Worm (Caenorhabditis elegans): ENCODE data around the gene nas-38.

The nas-38 gene

ce11 chrX:572601-573000 lies 14.6 kb downstream of the nas-38 start, which contains the start of gene mrp-2:
Gene mrp-2, minus strand, starts transcription at chrX:572701.
- TF ChIP-seq ztf-23 (GFP tag; IDR thresholded peaks at IDR 0.05) (no peak), T22C8.4 (GFP tag; IDR thresholded peaks at IDR 0.05) (no peak), cog-1 (tag; optimal IDR thresholded peaks at IDR 0.05) (no peak), klf-2 (GFP tag; conservative IDR thresholded peaks at IDR 0.05) (no peak), ref-1 (GFP tag; conservative IDR thresholded peaks at IDR 0.05) (no peak), tab-1 (GFP tag; IDR thresholded peaks at IDR 0.05) (no peak), med-1 (GFP tag; optimal IDR thresholded peaks at IDR 0.05; ENCODE audit: insufficient read depth) (no peak), flt-1 (GFP tag; IDR thresholded peaks at IDR 0.05) (no peak), ztf-29 (GFP tag; IDR thresholded peaks at IDR 0.05) (no peak)

ce11 chrX:573270-573669 lies 15.3 kb downstream of the nas-38 start:
- TF ChIP-seq med-1 (GFP tag; optimal IDR thresholded peaks at IDR 0.05; ENCODE audit: insufficient read depth) (no peak), tab-1 (GFP tag; IDR thresholded peaks at IDR 0.05) (no peak), ztf-29 (GFP tag; IDR thresholded peaks at IDR 0.05) (no peak), klf-2 (GFP tag; conservative IDR thresholded peaks at IDR 0.05) (no peak), ztf-23 (GFP tag; IDR thresholded peaks at IDR 0.05) (no peak), cog-1 (tag; optimal IDR thresholded peaks at IDR 0.05) (no peak), ref-1 (GFP tag; conservative IDR thresholded peaks at IDR 0.05) (no peak), T22C8.4 (GFP tag; IDR thresholded peaks at IDR 0.05) (no peak), flt-1 (GFP tag; IDR thresholded peaks at IDR 0.05) (no peak)

ce11 chrX:575084-575483 lies 17.1 kb downstream of the nas-38 start:
- TF ChIP-seq cog-1 (tag; optimal IDR thresholded peaks at IDR 0.05), result no peak
- no peak for TF ChIP-seq klf-2 (GFP tag; conservative IDR thresholded peaks at IDR 0.05)
- no peak for TF ChIP-seq ztf-29 (GFP tag; IDR thresholded peaks at IDR 0.05)
- no peak for TF ChIP-seq tab-1 (GFP tag; IDR thresholded peaks at IDR 0.05)
- no peak for TF ChIP-seq ref-1 (GFP tag; conservative IDR thresholded peaks at IDR 0.05)
- no peak for TF ChIP-seq flt-1 (GFP tag; IDR thresholded peaks at IDR 0.05)
- TF ChIP-seq T22C8.4 (GFP tag; IDR thresholded peaks at IDR 0.05), result no peak
- no peak for TF ChIP-seq ztf-23 (GFP tag; IDR thresholded peaks at IDR 0.05)
- no peak for TF ChIP-seq med-1 (GFP tag; optimal IDR thresholded peaks at IDR 0.05; ENCODE audit: insufficient read depth)

- TF ChIP-seq flt-1 (GFP tag; IDR thresholded peaks at IDR 0.05), result no peak
- no peak for TF ChIP-seq ztf-29 (GFP tag; IDR thresholded peaks at IDR 0.05)
- TF ChIP-seq ref-1 (GFP tag; conservative IDR thresholded peaks at IDR 0.05), result no peak
- no peak for TF ChIP-seq med-1 (GFP tag; optimal IDR thresholded peaks at IDR 0.05; ENCODE audit: insufficient read depth)
- no peak for TF ChIP-seq tab-1 (GFP tag; IDR thresholded peaks at IDR 0.05)
- no peak for TF ChIP-seq klf-2 (GFP tag; conservative IDR thresholded peaks at IDR 0.05)
- no peak for TF ChIP-seq cog-1 (tag; optimal IDR thresholded peaks at IDR 0.05)
- TF ChIP-seq ztf-23 (GFP tag; IDR thresholded peaks at IDR 0.05), result no peak
- no peak for TF ChIP-seq T22C8.4 (GFP tag; IDR thresholded peaks at IDR 0.05)
Measured at ce11 chrX:581754-582153, 23.8 kb downstream of the nas-38 start.

- no peak for TF ChIP-seq klf-2 (GFP tag; conservative IDR thresholded peaks at IDR 0.05)
- TF ChIP-seq ref-1 (GFP tag; conservative IDR thresholded peaks at IDR 0.05), result no peak
- TF ChIP-seq T22C8.4 (GFP tag; IDR thresholded peaks at IDR 0.05), result no peak
- no peak for TF ChIP-seq tab-1 (GFP tag; IDR thresholded peaks at IDR 0.05)
- no peak for TF ChIP-seq ztf-23 (GFP tag; IDR thresholded peaks at IDR 0.05)
- no peak for TF ChIP-seq med-1 (GFP tag; optimal IDR thresholded peaks at IDR 0.05; ENCODE audit: insufficient read depth)
- no peak for TF ChIP-seq cog-1 (tag; optimal IDR thresholded peaks at IDR 0.05)
- TF ChIP-seq flt-1 (GFP tag; IDR thresholded peaks at IDR 0.05), result no peak
- no peak for TF ChIP-seq ztf-29 (GFP tag; IDR thresholded peaks at IDR 0.05)
Measured at ce11 chrX:585598-586217, 27.8 kb downstream of the nas-38 start.

- TF ChIP-seq cog-1 (tag; optimal IDR thresholded peaks at IDR 0.05) (no peak), flt-1 (GFP tag; IDR thresholded peaks at IDR 0.05) (no peak), T22C8.4 (GFP tag; IDR thresholded peaks at IDR 0.05) (no peak), ref-1 (GFP tag; conservative IDR thresholded peaks at IDR 0.05) (no peak)
Measured at ce11 chrX:587798-588197, 29.8 kb downstream of the nas-38 start, which contains the start of gene mrp-1. Gene mrp-1, minus strand, starts transcription at chrX:587898.

ce11 chrX:591056-591455 lies 33.1 kb downstream of the nas-38 start:
- no peak for TF ChIP-seq flt-1 (GFP tag; IDR thresholded peaks at IDR 0.05)

ce11 chrX:593245-593733 lies 35.3 kb downstream of the nas-38 start:
- TF ChIP-seq klf-2 (GFP tag; conservative IDR thresholded peaks at IDR 0.05) (no peak), ztf-23 (GFP tag; IDR thresholded peaks at IDR 0.05) (peak; percentile 26; the same call in 1 of the 2 replicates), med-1 (GFP tag; optimal IDR thresholded peaks at IDR 0.05; ENCODE audit: insufficient read depth) (no peak), flt-1 (GFP tag; IDR thresholded peaks at IDR 0.05) (peak; percentile 73), ref-1 (GFP tag; conservative IDR thresholded peaks at IDR 0.05) (no peak), cog-1 (tag; optimal IDR thresholded peaks at IDR 0.05) (peak; percentile 89), tab-1 (GFP tag; IDR thresholded peaks at IDR 0.05) (no peak), T22C8.4 (GFP tag; IDR thresholded peaks at IDR 0.05) (no peak; the same call in 1 of the 2 replicates), ztf-29 (GFP tag; IDR thresholded peaks at IDR 0.05) (no peak)

ce11 chrX:593910-594447 lies 36.0 kb downstream of the nas-38 start, which contains the start of gene F13C5.2:
Gene F13C5.2, plus strand, starts transcription at chrX:593960.
- TF ChIP-seq tab-1 (GFP tag; IDR thresholded peaks at IDR 0.05), result peak; percentile 63; the same call in 1 of the 2 replicates
- no peak for TF ChIP-seq med-1 (GFP tag; optimal IDR thresholded peaks at IDR 0.05; ENCODE audit: insufficient read depth)
- TF ChIP-seq klf-2 (GFP tag; conservative IDR thresholded peaks at IDR 0.05), result no peak
- TF ChIP-seq ztf-23 (GFP tag; IDR thresholded peaks at IDR 0.05), result no peak
- TF ChIP-seq cog-1 (tag; optimal IDR thresholded peaks at IDR 0.05), result no peak
- no peak for TF ChIP-seq ztf-29 (GFP tag; IDR thresholded peaks at IDR 0.05)
- TF ChIP-seq T22C8.4 (GFP tag; IDR thresholded peaks at IDR 0.05), result no peak
- TF ChIP-seq ref-1 (GFP tag; conservative IDR thresholded peaks at IDR 0.05), result no peak

All from whole organism, midembryonic.